Fruit fly (Drosophila melanogaster): ENCODE measurements around the gene Schip1.

- TF ChIP-seq rn (GFP tag; IDR thresholded peaks at IDR 0.05) (no peak), D1 (tag; optimal IDR thresholded peaks at IDR 0.05) (no peak), EcR (GFP tag; optimal IDR thresholded peaks at IDR 0.05) (no peak), CG9948 (tag; optimal IDR thresholded peaks at IDR 0.05) (no peak), CG17806 (tag; optimal IDR thresholded peaks at IDR 0.05) (no peak), CG12605 (GFP tag; IDR thresholded peaks at IDR 0.05) (no peak)
Observed at dm6 chr2L:10321036-10321583, 9.8 kb downstream of the Schip1 start.

Data from whole organism, pupa.